Worm (Caenorhabditis elegans) whole organism, L2 larva: ENCODE data around the gene ptp-2.

ENCODE experiments used
- C34F6.9 ChIP-seq: fragments of 150-350 bp; optimal IDR thresholded peaks from 2 replicates; lab custom pipeline; 2014; ENCODE audit warnings: missing biosample characterization, missing genetic modification characterization
- F13H6.1 ChIP-seq: sonication (generic microtip); optimal IDR thresholded peaks from 2 replicates; lab custom pipeline; 2016; ENCODE audit warnings: missing genetic modification characterization, missing compliant biosample characterization
- ZK546.5 ChIP-seq: sonication (generic microtip); optimal IDR thresholded peaks from 2 replicates; lab custom pipeline; 2017; ENCODE audit warnings: missing biosample characterization, missing genetic modification characterization
- alr-1 ChIP-seq: fragments of 150-350 bp; optimal IDR thresholded peaks from 2 replicates; lab custom pipeline; 2014; ENCODE audit warnings: missing biosample characterization, missing genetic modification characterization
- aly-2 ChIP-seq: fragments of 150-350 bp; optimal IDR thresholded peaks from 2 replicates; lab custom pipeline; 2014; ENCODE audit warnings: missing biosample characterization, missing genetic modification characterization
- ama-1 ChIP-seq: fragments of 150-350 bp; optimal IDR thresholded peaks from 2 replicates; lab custom pipeline; 2018; ENCODE audit warnings: inconsistent platforms
- ceh-16 ChIP-seq: fragments of 150-350 bp; optimal IDR thresholded peaks from 2 replicates; lab custom pipeline; 2014; ENCODE audit warnings: missing biosample characterization, missing genetic modification characterization
- ceh-82 ChIP-seq: fragments of 150-350 bp; optimal IDR thresholded peaks from 2 replicates; lab custom pipeline; 2014; ENCODE audit warnings: missing biosample characterization, missing genetic modification characterization
- crh-2 ChIP-seq: sonication (generic microtip); optimal IDR thresholded peaks from 2 replicates; lab custom pipeline; 2017; ENCODE audit warnings: missing biosample characterization, missing genetic modification characterization
- egl-27 ChIP-seq: sonication (generic microtip); optimal IDR thresholded peaks from 3 replicates; lab custom pipeline; 2017; ENCODE audit warnings: missing biosample characterization, missing genetic modification reagents, missing genetic modification characterization
- elt-3 ChIP-seq: sonication (generic microtip); optimal IDR thresholded peaks from 2 replicates; lab custom pipeline; 2017; ENCODE audit warnings: missing biosample characterization, missing genetic modification characterization
- fos-1 ChIP-seq: fragments of 150-350 bp; optimal IDR thresholded peaks from 2 replicates; lab custom pipeline; 2014; ENCODE audit warnings: missing biosample characterization, missing genetic modification characterization
- gmeb-1 ChIP-seq: fragments of 150-350 bp; optimal IDR thresholded peaks from 2 replicates; lab custom pipeline; 2014; ENCODE audit warnings: missing biosample characterization, missing genetic modification characterization
- lin-11 ChIP-seq: fragments of 150-350 bp; sonication (generic microtip); optimal IDR thresholded peaks from 2 replicates; lab custom pipeline; 2014; ENCODE audit warnings: missing biosample characterization, missing genetic modification characterization, inconsistent platforms, mixed read lengths
- lin-13 ChIP-seq: fragments of 150-350 bp; optimal IDR thresholded peaks from 2 replicates; lab custom pipeline; 2014; ENCODE audit warnings: missing biosample characterization, missing genetic modification reagents, missing genetic modification characterization
- lsy-2 ChIP-seq, 2 experiments: fragments of 150-350 bp in 1 of 2; sonication (generic microtip) in 1 of 2; optimal IDR thresholded peaks; 2 replicates each; lab custom pipeline; 2014 to 2017; ENCODE audit warnings: missing biosample characterization in 2 of 2, missing genetic modification characterization in 2 of 2
- mab-5 ChIP-seq: fragments of 150-350 bp; optimal IDR thresholded peaks from 2 replicates; lab custom pipeline; 2014; ENCODE audit warnings: missing biosample characterization, missing genetic modification characterization
- mbf-1 ChIP-seq: sonication (generic microtip); optimal IDR thresholded peaks from 2 replicates; lab custom pipeline; 2017; ENCODE audit warnings: missing biosample characterization, missing genetic modification characterization
- nhr-129 ChIP-seq: fragments of 150-350 bp; optimal IDR thresholded peaks from 2 replicates; lab custom pipeline; 2014; ENCODE audit warnings: missing biosample characterization, missing genetic modification characterization
- nhr-23 ChIP-seq: fragments of 150-350 bp; optimal IDR thresholded peaks from 2 replicates; lab custom pipeline; 2014; ENCODE audit warnings: missing biosample characterization, missing genetic modification reagents, missing genetic modification characterization
- nhr-25 ChIP-seq: fragments of 150-350 bp; sonication (generic microtip); optimal IDR thresholded peaks from 3 replicates; lab custom pipeline; 2014; ENCODE audit warnings: missing biosample characterization, missing genetic modification characterization
- nhr-77 ChIP-seq: fragments of 150-350 bp; optimal IDR thresholded peaks from 2 replicates; lab custom pipeline; 2014; ENCODE audit warnings: missing biosample characterization, missing genetic modification characterization
- peb-1 ChIP-seq: fragments of 150-350 bp; optimal IDR thresholded peaks from 2 replicates; lab custom pipeline; 2014; ENCODE audit warnings: missing biosample characterization, missing genetic modification characterization
- sem-4 ChIP-seq: fragments of 150-350 bp; optimal IDR thresholded peaks from 2 replicates; lab custom pipeline; 2014; ENCODE audit warnings: missing biosample characterization, missing genetic modification reagents, missing genetic modification characterization
- skn-1 ChIP-seq: sonication (generic microtip); optimal IDR thresholded peaks from 2 replicates; lab custom pipeline; 2017; ENCODE audit warnings: missing biosample characterization, missing genetic modification characterization
- sma-3 ChIP-seq: sonication (generic microtip); optimal IDR thresholded peaks from 2 replicates; lab custom pipeline; 2016; ENCODE audit warnings: missing genetic modification reagents, missing genetic modification characterization, missing compliant biosample characterization
- sma-9 ChIP-seq, 2 experiments: fragments of 150-350 bp in 1 of 2; sonication (generic microtip) in 1 of 2; optimal IDR thresholded peaks; 2 replicates each; lab custom pipeline; 2014 to 2016; ENCODE audit warnings: missing genetic modification characterization in 2 of 2, mild to moderate bottlenecking in 1 of 2, missing biosample characterization in 1 of 2, missing compliant biosample characterization in 1 of 2, missing genetic modification reagents in 1 of 2, moderate library complexity in 1 of 2
- snpc-4 ChIP-seq: fragments of 150-350 bp; optimal IDR thresholded peaks from 2 replicates; lab custom pipeline; 2014; ENCODE audit warnings: missing biosample characterization, missing genetic modification characterization
- unc-55 ChIP-seq: fragments of 150-350 bp; sonication (generic microtip); optimal IDR thresholded peaks from 3 replicates; lab custom pipeline; 2014; ENCODE audit warnings: missing biosample characterization, missing genetic modification reagents, missing genetic modification characterization
- unc-62 ChIP-seq: fragments of 150-350 bp; optimal IDR thresholded peaks from 2 replicates; lab custom pipeline; 2014; ENCODE audit warnings: missing biosample characterization, missing genetic modification reagents, missing genetic modification characterization
- zag-1 ChIP-seq: fragments of 150-350 bp; optimal IDR thresholded peaks from 2 replicates; lab custom pipeline; 2014; ENCODE audit warnings: missing biosample characterization, missing genetic modification characterization
- ztf-11 ChIP-seq: sonication (generic microtip); optimal IDR thresholded peaks from 2 replicates; lab custom pipeline; 2017; ENCODE audit warnings: missing biosample characterization, missing genetic modification characterization
- ztf-4 ChIP-seq: fragments of 150-350 bp; optimal IDR thresholded peaks from 2 replicates; lab custom pipeline; 2014; ENCODE audit warnings: missing biosample characterization, missing genetic modification characterization

The ptp-2 gene

DNA sequence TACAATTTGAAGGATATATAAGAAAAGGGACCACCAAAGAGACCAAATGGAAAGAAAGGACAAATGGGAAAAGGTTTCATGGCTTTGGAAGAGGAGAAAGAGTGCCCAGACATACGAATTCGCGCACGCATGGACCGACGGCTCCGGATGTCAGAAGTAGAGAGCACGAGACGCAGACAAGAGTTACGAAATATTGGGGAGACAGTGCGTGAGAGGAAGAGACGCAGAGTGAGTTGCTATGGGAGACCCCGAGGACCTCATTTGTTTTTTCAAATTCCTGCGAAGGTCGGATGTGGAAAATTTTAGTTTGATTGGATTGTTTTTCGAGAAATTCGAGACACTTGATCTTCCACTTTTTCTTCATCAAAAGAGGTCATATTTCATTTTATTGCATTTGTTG, 48.2 kb downstream of the ptp-2 start:
- no peak for TF ChIP-seq ZK546.5 (tag; lab: Kevin White, UChicago)
- TF ChIP-seq skn-1 (tag; lab: Kevin White, UChicago): no peak
- TF ChIP-seq lin-11 (tag; lab: Kevin White, UChicago): peak; percentile 55
- peak; percentile 16 for TF ChIP-seq F13H6.1 (tag; lab: Kevin White, UChicago)
- TF ChIP-seq gmeb-1 (tag; lab: Kevin White, UChicago): no peak
- no peak for TF ChIP-seq ama-1
- TF ChIP-seq elt-3 (tag; lab: Kevin White, UChicago): no peak
- no peak for TF ChIP-seq sma-3 (GFP tag; lab: Kevin White, UChicago)
- peak; percentile 26 for TF ChIP-seq unc-55 (GFP tag; lab: Kevin White, UChicago)
- TF ChIP-seq ceh-82 (tag; lab: Kevin White, UChicago): no peak
- TF ChIP-seq nhr-129 (tag; lab: Kevin White, UChicago): peak; percentile 32
- no peak for TF ChIP-seq mbf-1
- TF ChIP-seq C34F6.9 (tag; lab: Kevin White, UChicago): peak; percentile 39
- no peak for TF ChIP-seq sem-4 (tag; lab: Kevin White, UChicago)
- no peak for TF ChIP-seq nhr-23
- TF ChIP-seq zag-1 (tag; lab: Kevin White, UChicago): peak; percentile 31
- no peak for TF ChIP-seq nhr-25 (tag; lab: Kevin White, UChicago)
- no peak for TF ChIP-seq ztf-4
- no peak for TF ChIP-seq nhr-77 (tag; lab: Kevin White, UChicago)
- peak; percentile 23 for TF ChIP-seq snpc-4 (tag; lab: Kevin White, UChicago)
- peak; percentile 2 for TF ChIP-seq sma-9 (GFP tag; optimal IDR thresholded peaks at IDR 0.05; lab: Kevin White, UChicago)
- no peak for TF ChIP-seq sma-9 (tag; optimal IDR thresholded peaks at IDR 0.05; lab: Kevin White, UChicago)
- TF ChIP-seq lsy-2 (tag; optimal IDR thresholded peaks at IDR 0.05; lab: Kevin White, UChicago): peak in 1 of 2 experiments; percentile 21

DNA sequence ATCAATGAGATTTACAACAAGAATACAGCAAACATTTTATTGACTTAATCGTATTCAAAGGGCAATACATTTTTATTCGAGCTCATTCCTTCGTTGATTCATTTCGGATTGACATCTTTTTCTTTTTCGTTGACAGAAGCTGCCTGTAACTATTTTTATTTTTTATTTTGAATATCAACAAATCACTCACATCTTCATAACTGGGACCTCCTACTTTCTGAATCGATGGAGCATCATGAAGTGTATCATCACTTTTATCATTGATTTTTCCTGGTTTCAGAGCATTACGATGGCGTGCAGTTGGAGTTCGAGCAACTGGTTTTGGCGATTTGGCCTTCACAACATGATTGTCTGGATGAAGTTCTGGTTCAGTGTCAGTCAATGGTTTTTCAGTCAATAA, 49.6 kb downstream of the ptp-2 start, which contains the start of gene B0034.1:
Gene B0034.1 (plus strand): TSS at position 301 of the 400 bp plus-strand sequence.
- no peak for TF ChIP-seq nhr-23
- no peak for TF ChIP-seq ztf-11 (tag; lab: Kevin White, UChicago)
- no peak for TF ChIP-seq ceh-16 (tag; lab: Kevin White, UChicago)
- TF ChIP-seq aly-2: no peak
- no peak for TF ChIP-seq fos-1
- no peak for TF ChIP-seq egl-27 (tag; lab: Kevin White, UChicago)
- TF ChIP-seq crh-2: no peak
- TF ChIP-seq peb-1 (tag; lab: Kevin White, UChicago): no peak
- no peak for TF ChIP-seq ztf-4
- TF ChIP-seq alr-1 (tag; lab: Kevin White, UChicago): no peak
- no peak for TF ChIP-seq mab-5 (tag; lab: Kevin White, UChicago)
- no peak for TF ChIP-seq nhr-77 (tag; lab: Kevin White, UChicago)
- TF ChIP-seq lin-13 (GFP tag; lab: Kevin White, UChicago): no peak
- no peak for TF ChIP-seq lin-11 (tag; lab: Kevin White, UChicago)
- no peak for TF ChIP-seq gmeb-1 (tag; lab: Kevin White, UChicago)
- TF ChIP-seq sma-3 (GFP tag; lab: Kevin White, UChicago): no peak
- no peak for TF ChIP-seq sem-4 (tag; lab: Kevin White, UChicago)
- TF ChIP-seq unc-62 (GFP tag; lab: Kevin White, UChicago): no peak
- TF ChIP-seq ZK546.5 (tag; lab: Kevin White, UChicago): no peak
- TF ChIP-seq snpc-4 (tag; lab: Kevin White, UChicago): no peak

DNA sequence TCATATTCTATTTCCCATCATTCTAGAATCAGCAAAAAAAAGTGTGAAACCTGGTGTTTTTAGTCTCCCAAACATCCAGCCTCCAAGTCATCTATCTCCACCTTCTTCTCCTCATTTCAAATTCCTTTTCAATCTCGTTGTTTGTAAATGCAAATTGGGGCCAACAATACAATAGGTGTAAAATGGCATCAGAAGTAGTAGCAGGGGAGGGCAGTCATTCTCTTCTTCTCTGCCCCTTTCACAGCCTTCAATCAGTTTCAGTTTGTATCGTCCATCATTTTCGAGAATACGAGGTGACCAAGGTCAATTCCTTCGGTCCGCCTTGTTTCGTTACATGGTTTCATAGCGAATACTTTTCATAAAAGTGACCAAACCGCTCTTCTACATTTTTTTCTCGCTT, 50.9 kb downstream of the ptp-2 start, which contains the start of gene B0034.4:
Gene B0034.4 (minus strand): TSS at position 229 of the 400 bp plus-strand sequence.
- TF ChIP-seq ceh-82 (tag; lab: Kevin White, UChicago) (no peak), nhr-25 (tag; lab: Kevin White, UChicago) (peak; percentile 4), sma-3 (GFP tag; lab: Kevin White, UChicago) (no peak)
